Fruit fly (Drosophila melanogaster) whole organism, embryonic: Measurements from ENCODE around the gene Ugt37B1.

Source experiments
- Abd-B ChIP-seq: fragments of 200-800 bp; sonication (Bioruptor generic); optimal IDR thresholded peaks from 2 replicates; lab custom pipeline; 2018; ENCODE audit warnings: missing biosample characterization, mild to moderate bottlenecking, missing genetic modification characterization, moderate library complexity
- CG10565 ChIP-seq: fragments of 200-800 bp; sonication (Bioruptor generic); optimal IDR thresholded peaks from 3 replicates; lab custom pipeline; 2016; ENCODE audit warnings: missing biosample characterization, mild to moderate bottlenecking, missing genetic modification characterization
- CG13424 ChIP-seq: fragments of 200-800 bp; sonication (Bioruptor generic); optimal IDR thresholded peaks from 2 replicates; lab custom pipeline; 2019; ENCODE audit warnings: missing biosample characterization, mild to moderate bottlenecking, missing genetic modification characterization, moderate library complexity
- CG15479 ChIP-seq: fragments of 200-800 bp; sonication (Bioruptor generic); optimal IDR thresholded peaks from 3 replicates; lab custom pipeline; 2019; ENCODE audit warnings: missing biosample characterization, mild to moderate bottlenecking, missing genetic modification characterization, moderate library complexity
- CG15514 ChIP-seq: fragments of 200-800 bp; sonication (Bioruptor generic); optimal IDR thresholded peaks from 3 replicates; lab custom pipeline; 2017; ENCODE audit warnings: missing biosample characterization, missing genetic modification characterization, mild to moderate bottlenecking, moderate library complexity, missing genetic modification reagents
- CG16813 ChIP-seq: fragments of 200-800 bp; sonication (Bioruptor generic); IDR thresholded peaks from 3 replicates; pipeline ENCODE4 v1.3.6; 2022; ENCODE audit warnings: missing biosample characterization, missing genetic modification characterization; ENCODE audit not compliant: partially characterized antibody
- CG31224 ChIP-seq: fragments of 200-800 bp; sonication (Bioruptor generic); IDR thresholded peaks from 2 replicates; pipeline ENCODE4 v1.3.6; 2022; ENCODE audit warnings: missing biosample characterization, missing genetic modification characterization
- CG7963 ChIP-seq: fragments of 200-800 bp; sonication (Bioruptor generic); IDR thresholded peaks from 3 replicates; pipeline ENCODE4 v1.3.6; 2022; ENCODE audit warnings: missing biosample characterization, missing genetic modification characterization; ENCODE audit not compliant: partially characterized antibody
- CG8281 ChIP-seq: fragments of 200-800 bp; sonication (Bioruptor generic); optimal IDR thresholded peaks from 2 replicates; lab custom pipeline; 2018; ENCODE audit warnings: missing biosample characterization, mild to moderate bottlenecking, missing genetic modification characterization, moderate library complexity
- CG8359 ChIP-seq: fragments of 200-800 bp; sonication (Bioruptor generic); optimal IDR thresholded peaks from 2 replicates; lab custom pipeline; 2017; ENCODE audit warnings: missing biosample characterization, mild to moderate bottlenecking, missing genetic modification characterization, borderline replicate concordance
- CG8765 ChIP-seq: fragments of 200-800 bp; sonication (Bioruptor generic); IDR thresholded peaks from 2 replicates; pipeline ENCODE4 v1.3.6; 2022; ENCODE audit warnings: missing biosample characterization, missing genetic modification characterization
- CG9876 ChIP-seq: fragments of 200-800 bp; sonication (Bioruptor generic); optimal IDR thresholded peaks from 2 replicates; lab custom pipeline; 2016; ENCODE audit warnings: missing biosample characterization, missing genetic modification characterization
- CkIIα-i1 ChIP-seq: fragments of 200-800 bp; sonication (Bioruptor generic); IDR thresholded peaks from 2 replicates; pipeline ENCODE4 v1.3.6; 2022; ENCODE audit warnings: missing biosample characterization, missing genetic modification characterization
- Deaf1 ChIP-seq: fragments of 200-800 bp; optimal IDR thresholded peaks from 3 replicates; lab custom pipeline; 2019; ENCODE audit warnings: missing biosample characterization, mild to moderate bottlenecking, missing genetic modification characterization, moderate library complexity
- Doc2 ChIP-seq: fragments of 200-800 bp; sonication (Bioruptor generic); IDR thresholded peaks from 2 replicates; pipeline ENCODE4 v1.3.6; 2022; ENCODE audit warnings: missing biosample characterization, missing genetic modification characterization
- Drgx ChIP-seq: fragments of 200-800 bp; sonication (Bioruptor generic); IDR thresholded peaks from 2 replicates; pipeline ENCODE4 v1.3.6; 2022; ENCODE audit warnings: missing biosample characterization, missing genetic modification characterization
- Ets65A ChIP-seq: fragments of 200-800 bp; sonication (Bioruptor generic); peaks from one replicate; lab custom pipeline; 2016; ENCODE audit warnings: missing biosample characterization, missing genetic modification characterization
- GATAe ChIP-seq: fragments of 200-800 bp; sonication (Bioruptor generic); conservative IDR thresholded peaks from 2 replicates; pipeline ENCODE4 v1.3.6; 2022; ENCODE audit warnings: missing biosample characterization, missing genetic modification characterization
- HHEX ChIP-seq: fragments of 200-800 bp; sonication (Bioruptor generic); optimal IDR thresholded peaks from 3 replicates; lab custom pipeline; 2017; ENCODE audit warnings: missing biosample characterization, mild to moderate bottlenecking, missing genetic modification characterization, missing genetic modification reagents
- HLH4C ChIP-seq: fragments of 200-800 bp; sonication (Bioruptor generic); IDR thresholded peaks from 3 replicates; pipeline ENCODE4 v1.3.6; 2022; ENCODE audit warnings: missing biosample characterization, missing genetic modification characterization; ENCODE audit not compliant: partially characterized antibody
- MBD-R2 ChIP-seq: fragments of 200-800 bp; sonication (Bioruptor generic); IDR thresholded peaks from 2 replicates; pipeline ENCODE4 v1.3.6; 2022; ENCODE audit warnings: missing biosample characterization, missing genetic modification characterization
- Med ChIP-seq: fragments of 200-800 bp; sonication (Bioruptor generic); peaks from one replicate; lab custom pipeline; 2016; ENCODE audit warnings: missing biosample characterization, missing genetic modification characterization, mild to moderate bottlenecking, inconsistent platforms, moderate library complexity
- Rx ChIP-seq: fragments of 200-800 bp; sonication (Bioruptor generic); IDR thresholded peaks from 2 replicates; pipeline ENCODE4 v1.3.6; 2022; ENCODE audit warnings: missing biosample characterization, missing genetic modification characterization
- Vsx1 ChIP-seq: fragments of 200-800 bp; sonication (Bioruptor generic); optimal IDR thresholded peaks from 2 replicates; lab custom pipeline; 2017; ENCODE audit warnings: missing biosample characterization, mild to moderate bottlenecking, missing genetic modification characterization, missing genetic modification reagents
- abd-A ChIP-seq: fragments of 200-800 bp; sonication (Bioruptor generic); optimal IDR thresholded peaks from 3 replicates; lab custom pipeline; 2019; ENCODE audit warnings: missing biosample characterization, mild to moderate bottlenecking, missing genetic modification characterization, moderate library complexity
- az2 ChIP-seq: fragments of 200-800 bp; sonication (Bioruptor generic); optimal IDR thresholded peaks from 3 replicates; lab custom pipeline; 2016; ENCODE audit warnings: missing biosample characterization, missing genetic modification characterization
- cato ChIP-seq: fragments of 200-800 bp; sonication (Bioruptor generic); optimal IDR thresholded peaks from 2 replicates; lab custom pipeline; 2016; ENCODE audit warnings: missing biosample characterization, missing genetic modification characterization, borderline replicate concordance
- cwo ChIP-seq: fragments of 200-800 bp; sonication (Bioruptor generic); optimal IDR thresholded peaks from 3 replicates; lab custom pipeline; 2017; ENCODE audit warnings: missing biosample characterization, missing genetic modification characterization, mild to moderate bottlenecking, moderate library complexity, missing genetic modification reagents
- dimm ChIP-seq: fragments of 200-800 bp; sonication (Bioruptor generic); IDR thresholded peaks from 2 replicates; pipeline ENCODE4 v1.3.6; 2022; ENCODE audit warnings: missing biosample characterization, missing genetic modification characterization
- exex ChIP-seq: fragments of 200-800 bp; sonication (Bioruptor generic); optimal IDR thresholded peaks from 4 replicates; lab custom pipeline; 2018; ENCODE audit warnings: missing biosample characterization, mild to moderate bottlenecking, missing genetic modification characterization, moderate library complexity
- fd102C ChIP-seq: fragments of 200-800 bp; sonication (Bioruptor generic); optimal IDR thresholded peaks from 2 replicates; lab custom pipeline; 2018; ENCODE audit warnings: missing biosample characterization, mild to moderate bottlenecking, missing genetic modification characterization, moderate library complexity
- fd64A ChIP-seq: fragments of 200-800 bp; sonication (Bioruptor generic); optimal IDR thresholded peaks from 3 replicates; lab custom pipeline; 2018; ENCODE audit warnings: missing biosample characterization, mild to moderate bottlenecking, missing genetic modification characterization
- grn ChIP-seq: fragments of 200-800 bp; sonication (Bioruptor generic); optimal IDR thresholded peaks from 3 replicates; lab custom pipeline; 2017; ENCODE audit warnings: missing biosample characterization, missing genetic modification characterization
- inv ChIP-seq: fragments of 200-800 bp; sonication (Bioruptor generic); IDR thresholded peaks from 2 replicates; pipeline ENCODE4 v1.3.6; 2022; ENCODE audit warnings: missing biosample characterization, missing genetic modification characterization; ENCODE audit not compliant: partially characterized antibody
- ken ChIP-seq: fragments of 200-800 bp; sonication (Bioruptor generic); IDR thresholded peaks from 3 replicates; pipeline ENCODE4 v1.3.6; 2022; ENCODE audit warnings: missing biosample characterization, missing genetic modification characterization
- mirr ChIP-seq: fragments of 200-800 bp; sonication (Bioruptor generic); optimal IDR thresholded peaks from 3 replicates; lab custom pipeline; 2018; ENCODE audit warnings: missing biosample characterization, mild to moderate bottlenecking, missing genetic modification characterization
- nau ChIP-seq: fragments of 200-800 bp; sonication (Bioruptor generic); optimal IDR thresholded peaks from 3 replicates; lab custom pipeline; 2017; ENCODE audit warnings: missing biosample characterization, mild to moderate bottlenecking, missing genetic modification characterization, missing genetic modification reagents
- peb ChIP-seq: fragments of 200-800 bp; sonication (Bioruptor generic); IDR thresholded peaks from 2 replicates; pipeline ENCODE4 v1.3.6; 2022; ENCODE audit warnings: missing biosample characterization, missing genetic modification characterization
- pum ChIP-seq: fragments of 200-800 bp; sonication (Bioruptor generic); optimal IDR thresholded peaks from 2 replicates; lab custom pipeline; 2016; ENCODE audit warnings: missing biosample characterization, missing genetic modification characterization
- ro ChIP-seq: fragments of 200-800 bp; sonication (Bioruptor generic); IDR thresholded peaks from 2 replicates; pipeline ENCODE4 v1.3.6; 2022; ENCODE audit warnings: missing biosample characterization, missing genetic modification characterization
- sd ChIP-seq: fragments of 200-800 bp; sonication (Bioruptor generic); optimal IDR thresholded peaks from 3 replicates; lab custom pipeline; 2018; ENCODE audit warnings: missing biosample characterization, mild to moderate bottlenecking, missing genetic modification characterization, moderate library complexity
- sens ChIP-seq: fragments of 200-800 bp; sonication (Bioruptor generic); peaks from one replicate; lab custom pipeline; 2016; ENCODE audit warnings: missing biosample characterization, missing genetic modification characterization
- sob ChIP-seq: fragments of 200-800 bp; sonication (Bioruptor generic); IDR thresholded peaks from 2 replicates; pipeline ENCODE4 v1.3.6; 2022; ENCODE audit warnings: missing biosample characterization, missing genetic modification characterization
- toy ChIP-seq: fragments of 200-800 bp; sonication (Bioruptor generic); IDR thresholded peaks from 2 replicates; pipeline ENCODE4 v1.3.6; 2022; ENCODE audit warnings: missing biosample characterization, missing genetic modification characterization
- vfl ChIP-seq: fragments of 200-800 bp; sonication (Bioruptor generic); optimal IDR thresholded peaks from 2 replicates; lab custom pipeline; 2016; ENCODE audit warnings: missing biosample characterization, missing genetic modification characterization
- vvl ChIP-seq: fragments of 200-800 bp; sonication (Bioruptor generic); IDR thresholded peaks from 2 replicates; pipeline ENCODE4 v1.3.6; 2022; ENCODE audit warnings: missing biosample characterization, missing genetic modification characterization
- zfh1 ChIP-seq: fragments of 200-800 bp; sonication (Bioruptor generic); IDR thresholded peaks from 3 replicates; pipeline ENCODE4 v1.3.6; 2022; ENCODE audit warnings: missing biosample characterization, missing genetic modification characterization

Ugt37B1 gene

DNA sequence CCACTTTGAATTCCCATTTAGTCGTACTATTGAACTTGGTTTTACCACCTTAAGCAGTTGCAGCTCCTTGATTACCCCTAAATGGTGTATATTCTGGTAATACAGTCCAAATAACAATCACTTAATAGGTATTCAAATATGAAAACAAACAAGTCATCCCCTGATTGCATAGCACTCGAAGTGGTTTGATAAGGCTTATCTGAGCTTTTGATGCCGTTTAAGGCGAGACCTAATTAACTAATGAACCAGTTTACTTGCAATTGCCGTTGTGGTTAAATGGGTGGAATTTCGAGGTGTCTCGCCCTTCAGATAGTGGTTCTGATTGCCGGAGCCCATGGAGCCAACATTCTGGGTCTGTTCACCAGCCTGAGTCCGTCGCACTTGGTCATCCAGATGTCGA lies at the start of gene Ugt37B1:
TSS of gene Ugt37B1 (plus strand) at position 246 of the 400 bp plus-strand sequence.
- TF ChIP-seq grn (GFP tag; lab: Kevin White, UChicago) (peak; percentile 42), CG15514 (GFP tag; lab: Kevin White, UChicago) (peak; percentile 56), GATAe (GFP tag; lab: Robert Waterston, UW) (peak; percentile 67; the same call in 1 of the 2 replicates), Med (peak; percentile 53), exex (tag; lab: Kevin White, UChicago) (peak; percentile 85), CG8765 (no peak), Vsx1 (GFP tag; lab: Kevin White, UChicago) (peak; percentile 71), az2 (GFP tag; lab: Kevin White, UChicago) (no peak), pum (GFP tag; lab: Kevin White, UChicago) (no peak), mirr (GFP tag; lab: Kevin White, UChicago) (peak; percentile 53), sens (GFP tag; lab: Kevin White, UChicago) (peak; percentile 40), MBD-R2 (GFP tag; lab: Robert Waterston, UW) (no peak), abd-A (tag; lab: Kevin White, UChicago) (no peak), sd (tag; lab: Kevin White, UChicago) (peak; percentile 56)

DNA sequence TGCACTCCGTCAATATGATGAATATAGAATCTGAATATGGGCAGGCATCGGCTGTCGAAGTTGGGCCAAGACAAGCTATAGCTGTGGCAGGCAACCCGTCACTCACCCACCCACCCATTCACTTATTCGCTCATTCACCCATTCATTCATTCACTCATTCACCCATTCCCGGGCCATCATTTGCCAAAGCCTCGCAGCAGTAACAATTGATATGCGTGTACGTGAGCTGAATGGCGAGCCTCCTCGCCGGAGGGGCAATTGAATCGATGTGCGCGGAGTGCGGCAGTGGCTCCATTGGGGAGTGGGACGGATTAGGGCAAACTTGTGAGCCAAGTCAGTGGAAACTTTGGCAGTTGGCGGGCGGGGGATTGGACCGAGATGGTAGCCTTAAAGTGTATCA lies 48.4 kb upstream of the Ugt37B1 start:
- TF ChIP-seq CG8281 (tag; lab: Kevin White, UChicago) (peak; percentile 96), abd-A (tag; lab: Kevin White, UChicago) (peak; percentile 65), vvl (GFP tag; lab: Robert Waterston, UW) (peak; percentile 55), Ets65A (GFP tag; lab: Kevin White, UChicago) (peak; percentile 68), cato (GFP tag; lab: Kevin White, UChicago) (no peak)

dm6 chr2L:6177141-6177540 lies 47.7 kb upstream of the Ugt37B1 start:
- no peak for TF ChIP-seq inv (GFP tag; lab: Robert Waterston, UW)
- no peak for TF ChIP-seq CG31224
- no peak for TF ChIP-seq HLH4C (GFP tag; lab: Robert Waterston, UW)
- TF ChIP-seq sens (GFP tag; lab: Kevin White, UChicago): peak; percentile 66
- no peak for TF ChIP-seq abd-A (tag; lab: Kevin White, UChicago)
- 0 out of 3 replicates have a peak, but pooled peaks have one; percentile 33 for TF ChIP-seq CG16813 (GFP tag; lab: Robert Waterston, UW)
- no peak for TF ChIP-seq CG10565 (GFP tag; lab: Kevin White, UChicago)
- TF ChIP-seq zfh1 (GFP tag; lab: Robert Waterston, UW): 0 out of 3 replicates have a peak, but pooled peaks have one; percentile 9
- TF ChIP-seq sob: no peak
- TF ChIP-seq Abd-B (GFP tag; lab: Kevin White, UChicago): no peak
- TF ChIP-seq ken: no peak
- TF ChIP-seq CG15479 (GFP tag; lab: Kevin White, UChicago): peak; percentile 97
- no peak for TF ChIP-seq CG13424 (tag; lab: Kevin White, UChicago)
- no peak for TF ChIP-seq CG9876
- TF ChIP-seq Drgx (GFP tag; lab: Robert Waterston, UW): no peak
- no peak for TF ChIP-seq Rx (GFP tag; lab: Robert Waterston, UW)
- peak; percentile 31 for TF ChIP-seq CG8359 (GFP tag; lab: Kevin White, UChicago)
- TF ChIP-seq nau: no peak
- TF ChIP-seq CG7963 (GFP tag; lab: Robert Waterston, UW): no peak
- no peak for TF ChIP-seq ro (GFP tag; lab: Robert Waterston, UW)
- TF ChIP-seq Deaf1 (tag; lab: Kevin White, UChicago): no peak
- no peak for TF ChIP-seq dimm (GFP tag; lab: Robert Waterston, UW)
- no peak for TF ChIP-seq CkIIα-i1 (GFP tag; lab: Robert Waterston, UW)
- no peak for TF ChIP-seq Doc2 (GFP tag; lab: Robert Waterston, UW)
- peak; percentile 56 for TF ChIP-seq fd102C (GFP tag; lab: Kevin White, UChicago)
- no peak for TF ChIP-seq fd64A (GFP tag; lab: Kevin White, UChicago)
- TF ChIP-seq cwo: no peak
- TF ChIP-seq toy (GFP tag; lab: Robert Waterston, UW): no peak
- TF ChIP-seq HHEX (GFP tag; lab: Kevin White, UChicago): no peak
- TF ChIP-seq peb (GFP tag; lab: Robert Waterston, UW): no peak
- no peak for TF ChIP-seq vfl (GFP tag; lab: Kevin White, UChicago)
